Worm (Caenorhabditis elegans) whole organism, L2 larva: ENCODE measurements around the gene C36E6.2.

Experiments
- C34F6.9 ChIP-seq: fragments of 150-350 bp; optimal IDR thresholded peaks from 2 replicates; lab custom pipeline; 2014; ENCODE audit warnings: missing biosample characterization, missing genetic modification characterization
- F13H6.1 ChIP-seq: sonication (generic microtip); optimal IDR thresholded peaks from 2 replicates; lab custom pipeline; 2016; ENCODE audit warnings: missing genetic modification characterization, missing compliant biosample characterization
- R02D3.7 ChIP-seq: fragments of 150-350 bp; optimal IDR thresholded peaks from 2 replicates; lab custom pipeline; 2014; ENCODE audit warnings: missing biosample characterization, missing genetic modification characterization
- Y55F3AM.14 ChIP-seq: fragments of 200-800 bp; sonication (Bioruptor generic); optimal IDR thresholded peaks from 2 replicates; lab custom pipeline; 2018; ENCODE audit warnings: mild to moderate bottlenecking, missing genetic modification characterization, missing compliant biosample characterization
- ZK546.5 ChIP-seq: sonication (generic microtip); optimal IDR thresholded peaks from 2 replicates; lab custom pipeline; 2017; ENCODE audit warnings: missing biosample characterization, missing genetic modification characterization
- ama-1 ChIP-seq: fragments of 150-350 bp; optimal IDR thresholded peaks from 2 replicates; lab custom pipeline; 2018; ENCODE audit warnings: inconsistent platforms
- blmp-1 ChIP-seq: sonication (generic microtip); optimal IDR thresholded peaks from 2 replicates; lab custom pipeline; 2017; ENCODE audit warnings: missing genetic modification characterization, mild to moderate bottlenecking, missing compliant biosample characterization, antibody characterized with exemption, moderate library complexity; ENCODE audit not compliant: insufficient read depth
- ceh-16 ChIP-seq: fragments of 150-350 bp; optimal IDR thresholded peaks from 2 replicates; lab custom pipeline; 2014; ENCODE audit warnings: missing biosample characterization, missing genetic modification characterization
- ceh-82 ChIP-seq: fragments of 150-350 bp; optimal IDR thresholded peaks from 2 replicates; lab custom pipeline; 2014; ENCODE audit warnings: missing biosample characterization, missing genetic modification characterization
- crh-2 ChIP-seq: sonication (generic microtip); optimal IDR thresholded peaks from 2 replicates; lab custom pipeline; 2017; ENCODE audit warnings: missing biosample characterization, missing genetic modification characterization
- dmd-4 ChIP-seq: sonication (generic microtip); optimal IDR thresholded peaks from 2 replicates; lab custom pipeline; 2017; ENCODE audit warnings: missing biosample characterization, missing genetic modification characterization
- egl-27 ChIP-seq: sonication (generic microtip); optimal IDR thresholded peaks from 3 replicates; lab custom pipeline; 2017; ENCODE audit warnings: missing biosample characterization, missing genetic modification reagents, missing genetic modification characterization
- fos-1 ChIP-seq: fragments of 150-350 bp; optimal IDR thresholded peaks from 2 replicates; lab custom pipeline; 2014; ENCODE audit warnings: missing biosample characterization, missing genetic modification characterization
- gmeb-1 ChIP-seq: fragments of 150-350 bp; optimal IDR thresholded peaks from 2 replicates; lab custom pipeline; 2014; ENCODE audit warnings: missing biosample characterization, missing genetic modification characterization
- lin-11 ChIP-seq: fragments of 150-350 bp; sonication (generic microtip); optimal IDR thresholded peaks from 2 replicates; lab custom pipeline; 2014; ENCODE audit warnings: missing biosample characterization, missing genetic modification characterization, inconsistent platforms, mixed read lengths
- lin-13 ChIP-seq: fragments of 150-350 bp; optimal IDR thresholded peaks from 2 replicates; lab custom pipeline; 2014; ENCODE audit warnings: missing biosample characterization, missing genetic modification reagents, missing genetic modification characterization
- lin-39 ChIP-seq: fragments of 150-350 bp; optimal IDR thresholded peaks from 2 replicates; lab custom pipeline; 2014; ENCODE audit warnings: missing biosample characterization, missing genetic modification reagents, missing genetic modification characterization
- lsy-2 ChIP-seq, 2 experiments: fragments of 150-350 bp in 1 of 2; sonication (generic microtip) in 1 of 2; optimal IDR thresholded peaks; 2 replicates each; lab custom pipeline; 2014 to 2017; ENCODE audit warnings: missing biosample characterization in 2 of 2, missing genetic modification characterization in 2 of 2
- mab-5 ChIP-seq: fragments of 150-350 bp; optimal IDR thresholded peaks from 2 replicates; lab custom pipeline; 2014; ENCODE audit warnings: missing biosample characterization, missing genetic modification characterization
- mbf-1 ChIP-seq: sonication (generic microtip); optimal IDR thresholded peaks from 2 replicates; lab custom pipeline; 2017; ENCODE audit warnings: missing biosample characterization, missing genetic modification characterization
- mdl-1 ChIP-seq, 2 experiments: fragments of 150-350 bp in 1 of 2; sonication (generic microtip) in 1 of 2; optimal IDR thresholded peaks; 2 replicates each; lab custom pipeline; 2017; ENCODE audit warnings: missing biosample characterization in 2 of 2, missing genetic modification characterization in 2 of 2
- nhr-10 ChIP-seq: sonication (generic microtip); optimal IDR thresholded peaks from 2 replicates; lab custom pipeline; 2017; ENCODE audit warnings: missing biosample characterization, missing genetic modification characterization
- nhr-11 ChIP-seq: fragments of 150-350 bp; optimal IDR thresholded peaks from 2 replicates; lab custom pipeline; 2014; ENCODE audit warnings: missing biosample characterization, missing genetic modification characterization
- nhr-12 ChIP-seq: fragments of 150-350 bp; optimal IDR thresholded peaks from 2 replicates; lab custom pipeline; 2014; ENCODE audit warnings: missing biosample characterization, missing genetic modification characterization
- nhr-129 ChIP-seq: fragments of 150-350 bp; optimal IDR thresholded peaks from 2 replicates; lab custom pipeline; 2014; ENCODE audit warnings: missing biosample characterization, missing genetic modification characterization
- nhr-21 ChIP-seq: fragments of 150-350 bp; optimal IDR thresholded peaks from 2 replicates; lab custom pipeline; 2014; ENCODE audit warnings: missing biosample characterization, missing genetic modification characterization
- nhr-23 ChIP-seq: fragments of 150-350 bp; optimal IDR thresholded peaks from 2 replicates; lab custom pipeline; 2014; ENCODE audit warnings: missing biosample characterization, missing genetic modification reagents, missing genetic modification characterization
- nhr-237 ChIP-seq: fragments of 150-350 bp; optimal IDR thresholded peaks from 2 replicates; lab custom pipeline; 2014; ENCODE audit warnings: missing biosample characterization, missing genetic modification characterization
- nhr-25 ChIP-seq: fragments of 150-350 bp; sonication (generic microtip); optimal IDR thresholded peaks from 3 replicates; lab custom pipeline; 2014; ENCODE audit warnings: missing biosample characterization, missing genetic modification characterization
- nhr-6 ChIP-seq: fragments of 150-350 bp; optimal IDR thresholded peaks from 2 replicates; lab custom pipeline; 2014; ENCODE audit warnings: missing biosample characterization, missing genetic modification characterization
- nhr-77 ChIP-seq: fragments of 150-350 bp; optimal IDR thresholded peaks from 2 replicates; lab custom pipeline; 2014; ENCODE audit warnings: missing biosample characterization, missing genetic modification characterization
- peb-1 ChIP-seq: fragments of 150-350 bp; optimal IDR thresholded peaks from 2 replicates; lab custom pipeline; 2014; ENCODE audit warnings: missing biosample characterization, missing genetic modification characterization
- sem-4 ChIP-seq: fragments of 150-350 bp; optimal IDR thresholded peaks from 2 replicates; lab custom pipeline; 2014; ENCODE audit warnings: missing biosample characterization, missing genetic modification reagents, missing genetic modification characterization
- skn-1 ChIP-seq: sonication (generic microtip); optimal IDR thresholded peaks from 2 replicates; lab custom pipeline; 2017; ENCODE audit warnings: missing biosample characterization, missing genetic modification characterization
- sma-3 ChIP-seq: sonication (generic microtip); optimal IDR thresholded peaks from 2 replicates; lab custom pipeline; 2016; ENCODE audit warnings: missing genetic modification reagents, missing genetic modification characterization, missing compliant biosample characterization
- sma-9 ChIP-seq, 2 experiments: fragments of 150-350 bp in 1 of 2; sonication (generic microtip) in 1 of 2; optimal IDR thresholded peaks; 2 replicates each; lab custom pipeline; 2014 to 2016; ENCODE audit warnings: missing genetic modification characterization in 2 of 2, mild to moderate bottlenecking in 1 of 2, missing biosample characterization in 1 of 2, missing compliant biosample characterization in 1 of 2, missing genetic modification reagents in 1 of 2, moderate library complexity in 1 of 2
- snpc-4 ChIP-seq: fragments of 150-350 bp; optimal IDR thresholded peaks from 2 replicates; lab custom pipeline; 2014; ENCODE audit warnings: missing biosample characterization, missing genetic modification characterization
- unc-39 ChIP-seq: fragments of 150-350 bp; optimal IDR thresholded peaks from 2 replicates; lab custom pipeline; 2014; ENCODE audit warnings: missing biosample characterization, missing genetic modification characterization
- unc-55 ChIP-seq: fragments of 150-350 bp; sonication (generic microtip); optimal IDR thresholded peaks from 3 replicates; lab custom pipeline; 2014; ENCODE audit warnings: missing biosample characterization, missing genetic modification reagents, missing genetic modification characterization
- unc-62 ChIP-seq: fragments of 150-350 bp; optimal IDR thresholded peaks from 2 replicates; lab custom pipeline; 2014; ENCODE audit warnings: missing biosample characterization, missing genetic modification reagents, missing genetic modification characterization
- zag-1 ChIP-seq: fragments of 150-350 bp; optimal IDR thresholded peaks from 2 replicates; lab custom pipeline; 2014; ENCODE audit warnings: missing biosample characterization, missing genetic modification characterization
- ztf-1 ChIP-seq: fragments of 200-800 bp; sonication (Bioruptor generic); conservative IDR thresholded peaks from 2 replicates; pipeline ENCODE4 v1.3.6; 2022; ENCODE audit warnings: missing genetic modification characterization, missing compliant biosample characterization
- ztf-11 ChIP-seq: sonication (generic microtip); optimal IDR thresholded peaks from 2 replicates; lab custom pipeline; 2017; ENCODE audit warnings: missing biosample characterization, missing genetic modification characterization
- ztf-4 ChIP-seq: fragments of 150-350 bp; optimal IDR thresholded peaks from 2 replicates; lab custom pipeline; 2014; ENCODE audit warnings: missing biosample characterization, missing genetic modification characterization

The C36E6.2 gene

DNA sequence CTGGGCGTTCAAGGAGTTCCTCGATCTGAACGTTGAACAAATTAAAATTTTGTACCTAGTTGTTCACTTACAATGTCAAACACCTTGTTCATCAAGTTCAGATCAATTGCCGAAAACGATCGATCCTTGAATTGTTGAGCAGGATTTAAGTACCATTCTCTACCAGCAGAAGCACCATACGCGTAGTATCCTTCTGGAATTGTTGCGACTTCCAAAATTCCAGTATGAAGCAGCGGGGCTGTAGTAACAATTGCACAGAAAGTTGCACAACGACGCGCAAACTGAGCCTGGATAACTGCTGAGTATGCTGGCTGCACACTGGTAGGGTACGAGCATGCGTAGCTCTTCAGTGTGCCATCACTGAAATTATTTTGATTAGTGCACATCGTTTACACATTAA is 17.0 kb downstream of the C36E6.2 start:
- TF ChIP-seq nhr-25 (tag; lab: Kevin White, UChicago) (no peak), nhr-11 (tag; lab: Kevin White, UChicago) (no peak), F13H6.1 (tag; lab: Kevin White, UChicago) (no peak)

ce11 chrX:17471703-17472102 is 20.2 kb downstream of the C36E6.2 start:
- TF ChIP-seq zag-1 (tag; lab: Kevin White, UChicago) (no peak), lin-13 (no peak), nhr-12 (tag; lab: Kevin White, UChicago) (no peak), ztf-11 (no peak), dmd-4 (no peak), mab-5 (tag; lab: Kevin White, UChicago) (no peak), unc-39 (tag; lab: Kevin White, UChicago) (no peak), blmp-1 (no peak), gmeb-1 (tag; lab: Kevin White, UChicago) (no peak), ztf-1 (no peak), ztf-4 (tag; lab: Kevin White, UChicago) (no peak), mbf-1 (tag; lab: Kevin White, UChicago) (no peak), C34F6.9 (tag; lab: Kevin White, UChicago) (no peak), skn-1 (tag; lab: Kevin White, UChicago) (no peak), lin-39 (no peak), sem-4 (tag; lab: Kevin White, UChicago) (no peak), snpc-4 (tag; lab: Kevin White, UChicago) (no peak), lsy-2 (tag; optimal IDR thresholded peaks at IDR 0.05; lab: Kevin White, UChicago) (no peak), mdl-1 (tag; optimal IDR thresholded peaks at IDR 0.05; lab: Kevin White, UChicago) (no peak), nhr-10 (no peak), nhr-21 (tag; lab: Kevin White, UChicago) (no peak), nhr-11 (tag; lab: Kevin White, UChicago) (no peak), sma-9 (GFP tag; optimal IDR thresholded peaks at IDR 0.05; lab: Kevin White, UChicago) (peak; percentile 88), sma-9 (tag; optimal IDR thresholded peaks at IDR 0.05; lab: Kevin White, UChicago) (no peak), fos-1 (tag; lab: Kevin White, UChicago) (peak; percentile 52), nhr-129 (peak; percentile 29), nhr-23 (no peak), unc-55 (GFP tag; lab: Kevin White, UChicago) (no peak), Y55F3AM.14 (GFP tag; lab: Kevin White, UChicago) (no peak), nhr-6 (tag; lab: Kevin White, UChicago) (no peak), F13H6.1 (tag; lab: Kevin White, UChicago) (peak; percentile 61), R02D3.7 (tag; lab: Kevin White, UChicago) (no peak), nhr-25 (tag; lab: Kevin White, UChicago) (no peak), nhr-77 (tag; lab: Kevin White, UChicago) (no peak), ceh-82 (tag; lab: Kevin White, UChicago) (no peak), crh-2 (tag; lab: Kevin White, UChicago) (peak; percentile 51), unc-62 (GFP tag; lab: Kevin White, UChicago) (no peak), lin-11 (tag; lab: Kevin White, UChicago) (no peak), egl-27 (no peak), sma-3 (GFP tag; lab: Kevin White, UChicago) (no peak), ama-1 (lab: Kevin White, UChicago) (no peak), nhr-237 (no peak), ZK546.5 (tag; lab: Kevin White, UChicago) (no peak), peb-1 (tag; lab: Kevin White, UChicago) (no peak), ceh-16 (tag; lab: Kevin White, UChicago) (no peak)
